Worm (Caenorhabditis elegans) whole organism, midembryonic: ENCODE results near the gene K11E4.1.

Experiments
- T22C8.4 ChIP-seq: fragments of 200-800 bp; sonication (Bioruptor generic); IDR thresholded peaks from 2 replicates; pipeline ENCODE4 v1.3.6; 2022; ENCODE audit warnings: missing genetic modification characterization, missing compliant biosample characterization
- cog-1 ChIP-seq: sonication (generic microtip); optimal IDR thresholded peaks from 2 replicates; lab custom pipeline; 2016; ENCODE audit warnings: missing genetic modification characterization, missing compliant biosample characterization
- flt-1 ChIP-seq: fragments of 200-800 bp; sonication (Bioruptor generic); IDR thresholded peaks from 2 replicates; pipeline ENCODE4 v1.3.6; 2022; ENCODE audit warnings: missing genetic modification characterization, missing compliant biosample characterization
- klf-2 ChIP-seq: fragments of 200-800 bp; sonication (Bioruptor generic); conservative IDR thresholded peaks from 2 replicates; pipeline ENCODE4 v1.3.6; 2022; ENCODE audit warnings: missing genetic modification reagents, missing genetic modification characterization, missing compliant biosample characterization
- med-1 ChIP-seq: sonication (generic microtip); optimal IDR thresholded peaks from 2 replicates; lab custom pipeline; 2017; ENCODE audit warnings: missing genetic modification characterization, mild to moderate bottlenecking, missing compliant biosample characterization, antibody characterized with exemption, missing genetic modification reagents; ENCODE audit not compliant: insufficient read depth
- tab-1 ChIP-seq: fragments of 200-800 bp; sonication (Bioruptor generic); IDR thresholded peaks from 2 replicates; pipeline ENCODE4 v1.3.6; 2022; ENCODE audit warnings: missing genetic modification characterization, missing compliant biosample characterization
- ztf-29 ChIP-seq: fragments of 200-800 bp; sonication (Bioruptor generic); IDR thresholded peaks from 2 replicates; pipeline ENCODE4 v1.3.6; 2022; ENCODE audit warnings: missing genetic modification reagents, missing genetic modification characterization, missing compliant biosample characterization

ce11 chrX:13743371-13743770, 29.4 kb downstream of the K11E4.1 start:
- TF ChIP-seq tab-1: no peak
- TF ChIP-seq cog-1 (tag; lab: Kevin White, UChicago): no peak
- TF ChIP-seq flt-1 (GFP tag; lab: Robert Waterston, UW): no peak
- no peak for TF ChIP-seq klf-2
- TF ChIP-seq med-1 (GFP tag; lab: Kevin White, UChicago): no peak
- no peak for TF ChIP-seq ztf-29 (GFP tag; lab: Robert Waterston, UW)
- TF ChIP-seq T22C8.4 (GFP tag; lab: Robert Waterston, UW): no peak
